Fruit fly (Drosophila melanogaster): ENCODE data around the gene CG46426.

dm6 chr2L:11807697-11808226, 34.9 kb upstream of the CG46426 start:
- TF ChIP-seq h (optimal IDR thresholded peaks at IDR 0.05) (no peak), Sin3A (optimal IDR thresholded peaks at IDR 0.05) (no peak), psq (optimal IDR thresholded peaks at IDR 0.05) (peak; percentile 32)

Data from Kc167 (cell line).